Fruit fly (Drosophila melanogaster) whole organism, embryonic: ENCODE data around the gene Rpt6R.

Experiments used
- Atf-2 ChIP-seq: fragments of 200-800 bp; sonication (Bioruptor generic); optimal IDR thresholded peaks from 2 replicates; lab custom pipeline; 2016; ENCODE audit warnings: missing biosample characterization, missing genetic modification characterization
- Atf6 ChIP-seq: fragments of 200-800 bp; sonication (Bioruptor generic); IDR thresholded peaks from 2 replicates; pipeline ENCODE4 v1.3.6; 2022; ENCODE audit warnings: missing biosample characterization, missing genetic modification characterization
- B-H1 ChIP-seq: fragments of 200-800 bp; sonication (Bioruptor generic); IDR thresholded peaks from 3 replicates; pipeline ENCODE4 v1.3.6; 2022; ENCODE audit warnings: missing biosample characterization, missing genetic modification characterization
- CG10147 ChIP-seq: fragments of 200-800 bp; sonication (Bioruptor generic); optimal IDR thresholded peaks from 2 replicates; lab custom pipeline; 2019; ENCODE audit warnings: missing biosample characterization, mild to moderate bottlenecking, missing genetic modification characterization, moderate library complexity
- CG11247 ChIP-seq: fragments of 200-800 bp; sonication (Bioruptor generic); IDR thresholded peaks from 2 replicates; pipeline ENCODE4 v1.3.6; 2022; ENCODE audit warnings: missing biosample characterization, missing genetic modification characterization
- CG11456 ChIP-seq: fragments of 200-800 bp; sonication (Bioruptor generic); IDR thresholded peaks from 3 replicates; pipeline ENCODE4 v1.3.6; 2022; ENCODE audit warnings: missing biosample characterization, missing genetic modification characterization
- CG11504 ChIP-seq: fragments of 200-800 bp; sonication (Bioruptor generic); optimal IDR thresholded peaks from 3 replicates; lab custom pipeline; 2019; ENCODE audit warnings: missing biosample characterization, mild to moderate bottlenecking, missing genetic modification characterization, moderate library complexity
- CG11695 ChIP-seq: fragments of 200-800 bp; sonication (Bioruptor generic); IDR thresholded peaks from 3 replicates; pipeline ENCODE4 v1.3.6; 2022; ENCODE audit warnings: missing biosample characterization, missing genetic modification characterization
- CG11696 ChIP-seq: fragments of 200-800 bp; sonication (Bioruptor generic); IDR thresholded peaks from 2 replicates; pipeline ENCODE4 v1.3.6; 2022; ENCODE audit warnings: missing biosample characterization, missing genetic modification characterization
- CG12219 ChIP-seq: fragments of 200-800 bp; sonication (Bioruptor generic); optimal IDR thresholded peaks from 3 replicates; lab custom pipeline; 2018; ENCODE audit warnings: missing biosample characterization, mild to moderate bottlenecking, missing genetic modification characterization
- CG12391 ChIP-seq: fragments of 200-800 bp; sonication (Bioruptor generic); optimal IDR thresholded peaks from 3 replicates; lab custom pipeline; 2018; ENCODE audit warnings: missing biosample characterization, mild to moderate bottlenecking, missing genetic modification characterization, moderate library complexity
- CG12769 ChIP-seq: fragments of 200-800 bp; sonication (Bioruptor generic); optimal IDR thresholded peaks from 2 replicates; lab custom pipeline; 2019; ENCODE audit warnings: missing biosample characterization, mild to moderate bottlenecking, missing genetic modification characterization, moderate library complexity
- CG13123 ChIP-seq: fragments of 200-800 bp; sonication (Bioruptor generic); optimal IDR thresholded peaks from 2 replicates; lab custom pipeline; 2016; ENCODE audit warnings: missing biosample characterization, missing genetic modification characterization
- CG14014 ChIP-seq: fragments of 200-800 bp; sonication (Bioruptor generic); IDR thresholded peaks from 2 replicates; pipeline ENCODE4 v1.3.6; 2022; ENCODE audit warnings: missing biosample characterization, missing genetic modification characterization
- CG14441 ChIP-seq: fragments of 200-800 bp; sonication (Bioruptor generic); IDR thresholded peaks from 2 replicates; pipeline ENCODE4 v1.3.6; 2022; ENCODE audit warnings: missing biosample characterization, missing genetic modification characterization
- CG14667 ChIP-seq: fragments of 200-800 bp; sonication (Bioruptor generic); IDR thresholded peaks from 2 replicates; pipeline ENCODE4 v1.3.6; 2022; ENCODE audit warnings: missing biosample characterization, missing genetic modification characterization
- CG15514 ChIP-seq: fragments of 200-800 bp; sonication (Bioruptor generic); optimal IDR thresholded peaks from 3 replicates; lab custom pipeline; 2017; ENCODE audit warnings: missing biosample characterization, missing genetic modification characterization, mild to moderate bottlenecking, moderate library complexity, missing genetic modification reagents
- CG17359 ChIP-seq: fragments of 200-800 bp; sonication (Bioruptor generic); optimal IDR thresholded peaks from 3 replicates; lab custom pipeline; 2018; ENCODE audit warnings: missing biosample characterization, mild to moderate bottlenecking, missing genetic modification characterization, moderate library complexity
- CG18764 ChIP-seq: fragments of 200-800 bp; sonication (Bioruptor generic); optimal IDR thresholded peaks from 3 replicates; lab custom pipeline; 2016; ENCODE audit warnings: missing biosample characterization, missing genetic modification characterization
- CG2120 ChIP-seq: fragments of 200-800 bp; sonication (Bioruptor generic); optimal IDR thresholded peaks from 3 replicates; lab custom pipeline; 2016; ENCODE audit warnings: missing biosample characterization, missing genetic modification characterization
- CG2199 ChIP-seq: fragments of 200-800 bp; sonication (Bioruptor generic); IDR thresholded peaks from 3 replicates; pipeline ENCODE4 v1.3.6; 2022; ENCODE audit warnings: missing biosample characterization, missing genetic modification characterization
- CG32532 ChIP-seq: fragments of 200-800 bp; sonication (Bioruptor generic); IDR thresholded peaks from 2 replicates; pipeline ENCODE4 v1.3.6; 2022; ENCODE audit warnings: missing biosample characterization, missing genetic modification characterization
- CG32772 ChIP-seq: fragments of 200-800 bp; sonication (Bioruptor generic); IDR thresholded peaks from 2 replicates; pipeline ENCODE4 v1.3.6; 2022; ENCODE audit warnings: missing biosample characterization, missing genetic modification characterization
- CG3281 ChIP-seq: fragments of 200-800 bp; sonication (Bioruptor generic); optimal IDR thresholded peaks from 3 replicates; lab custom pipeline; 2017; ENCODE audit warnings: missing biosample characterization, mild to moderate bottlenecking, missing genetic modification characterization
- CG33213 ChIP-seq: fragments of 200-800 bp; sonication (Bioruptor generic); optimal IDR thresholded peaks from 3 replicates; lab custom pipeline; 2016; ENCODE audit warnings: missing biosample characterization, missing genetic modification characterization
- CG33557 ChIP-seq: fragments of 200-800 bp; sonication (Bioruptor generic); optimal IDR thresholded peaks from 2 replicates; lab custom pipeline; 2019; ENCODE audit warnings: missing biosample characterization, mild to moderate bottlenecking, missing genetic modification characterization, moderate library complexity
- CG4360 ChIP-seq: fragments of 200-800 bp; sonication (Bioruptor generic); IDR thresholded peaks from 2 replicates; pipeline ENCODE4 v1.3.6; 2022; ENCODE audit warnings: missing biosample characterization, missing genetic modification characterization
- CG4404 ChIP-seq: fragments of 200-800 bp; sonication (Bioruptor generic); IDR thresholded peaks from 2 replicates; pipeline ENCODE4 v1.3.6; 2022; ENCODE audit warnings: missing biosample characterization, missing genetic modification characterization
- Doc3 ChIP-seq: fragments of 200-800 bp; sonication (Bioruptor generic); IDR thresholded peaks from 3 replicates; pipeline ENCODE4 v1.3.6; 2022; ENCODE audit warnings: missing biosample characterization, missing genetic modification characterization; ENCODE audit not compliant: partially characterized antibody
- NK7.1 ChIP-seq: fragments of 200-800 bp; sonication (Bioruptor generic); optimal IDR thresholded peaks from 3 replicates; lab custom pipeline; 2016; ENCODE audit warnings: missing biosample characterization, missing genetic modification characterization
- Sin3A ChIP-seq: fragments of >200 bp; optimal IDR thresholded peaks from 2 replicates; lab custom pipeline; 2018
- Spps ChIP-seq: fragments of 200-800 bp; sonication (Bioruptor generic); optimal IDR thresholded peaks from 2 replicates; lab custom pipeline; 2018; ENCODE audit warnings: missing biosample characterization, mild to moderate bottlenecking, missing genetic modification characterization
- Trl ChIP-seq, 3 experiments: fragments of >200 bp in 2 of 3; fragments of 200-800 bp in 1 of 3; sonication (Bioruptor generic) in 1 of 3; optimal IDR thresholded peaks; 2 replicates in 1 of 3; 3 replicates in 2 of 3; lab custom pipeline; 2016 to 2017; ENCODE audit warnings: missing biosample characterization in 1 of 3, missing genetic modification characterization in 1 of 3
- Xbp1 ChIP-seq: fragments of 200-800 bp; sonication (Bioruptor generic); optimal IDR thresholded peaks from 3 replicates; lab custom pipeline; 2016; ENCODE audit warnings: missing biosample characterization, mild to moderate bottlenecking, missing genetic modification characterization
- ato ChIP-seq: fragments of 200-800 bp; sonication (Bioruptor generic); IDR thresholded peaks from 2 replicates; pipeline ENCODE4 v1.3.6; 2022; ENCODE audit warnings: missing biosample characterization, missing genetic modification characterization; ENCODE audit not compliant: partially characterized antibody
- bbx ChIP-seq: fragments of 200-800 bp; sonication (Bioruptor generic); IDR thresholded peaks from 2 replicates; pipeline ENCODE4 v1.3.6; 2022; ENCODE audit warnings: missing biosample characterization, missing genetic modification characterization; ENCODE audit not compliant: partially characterized antibody
- disco-r ChIP-seq: fragments of 200-800 bp; sonication (Bioruptor generic); optimal IDR thresholded peaks from 2 replicates; lab custom pipeline; 2016; ENCODE audit warnings: missing biosample characterization, missing genetic modification characterization
- fd64A ChIP-seq: fragments of 200-800 bp; sonication (Bioruptor generic); optimal IDR thresholded peaks from 3 replicates; lab custom pipeline; 2018; ENCODE audit warnings: missing biosample characterization, mild to moderate bottlenecking, missing genetic modification characterization
- fru ChIP-seq: fragments of >200 bp; optimal IDR thresholded peaks from 2 replicates; lab custom pipeline; 2017
- fu2 ChIP-seq: fragments of 200-800 bp; sonication (Bioruptor generic); optimal IDR thresholded peaks from 2 replicates; lab custom pipeline; 2016; ENCODE audit warnings: missing biosample characterization, missing genetic modification characterization
- gem ChIP-seq: fragments of 200-800 bp; sonication (Bioruptor generic); optimal IDR thresholded peaks from 2 replicates; lab custom pipeline; 2019; ENCODE audit warnings: missing biosample characterization, mild to moderate bottlenecking, missing genetic modification characterization, moderate library complexity
- hb ChIP-seq: fragments of 200-800 bp; sonication (Bioruptor generic); IDR thresholded peaks from 3 replicates; pipeline ENCODE4 v1.3.6; 2022; ENCODE audit warnings: missing biosample characterization, missing genetic modification characterization; ENCODE audit not compliant: partially characterized antibody
- jigr1 ChIP-seq: fragments of 200-800 bp; sonication (Bioruptor generic); IDR thresholded peaks from 3 replicates; pipeline ENCODE4 v1.3.6; 2022; ENCODE audit warnings: missing biosample characterization, missing genetic modification characterization
- ken ChIP-seq: fragments of 200-800 bp; sonication (Bioruptor generic); IDR thresholded peaks from 3 replicates; pipeline ENCODE4 v1.3.6; 2022; ENCODE audit warnings: missing biosample characterization, missing genetic modification characterization
- klu ChIP-seq: fragments of 200-800 bp; sonication (Bioruptor generic); IDR thresholded peaks from 2 replicates; pipeline ENCODE4 v1.3.6; 2022; ENCODE audit warnings: missing biosample characterization, missing genetic modification characterization
- lmd ChIP-seq: fragments of 200-800 bp; sonication (Bioruptor generic); IDR thresholded peaks from 2 replicates; pipeline ENCODE4 v1.3.6; 2022; ENCODE audit warnings: missing biosample characterization, missing genetic modification characterization
- luna ChIP-seq: fragments of 200-800 bp; sonication (Bioruptor generic); optimal IDR thresholded peaks from 2 replicates; lab custom pipeline; 2016; ENCODE audit warnings: missing biosample characterization, missing genetic modification characterization
- pfk ChIP-seq: fragments of 200-800 bp; sonication (Bioruptor generic); optimal IDR thresholded peaks from 2 replicates; lab custom pipeline; 2018; ENCODE audit warnings: missing biosample characterization, mild to moderate bottlenecking, missing genetic modification characterization, moderate library complexity
- pzg ChIP-seq: fragments of 200-800 bp; sonication (Bioruptor generic); optimal IDR thresholded peaks from 3 replicates; lab custom pipeline; 2018; ENCODE audit warnings: missing biosample characterization, mild to moderate bottlenecking, missing genetic modification characterization, moderate library complexity
- row ChIP-seq: fragments of 200-800 bp; sonication (Bioruptor generic); IDR thresholded peaks from 3 replicates; pipeline ENCODE4 v1.3.6; 2022; ENCODE audit warnings: missing biosample characterization, missing genetic modification characterization
- sens ChIP-seq: fragments of 200-800 bp; sonication (Bioruptor generic); peaks from one replicate; lab custom pipeline; 2016; ENCODE audit warnings: missing biosample characterization, missing genetic modification characterization
- trh ChIP-seq: fragments of 200-800 bp; sonication (Bioruptor generic); optimal IDR thresholded peaks from 2 replicates; lab custom pipeline; 2016; ENCODE audit warnings: missing biosample characterization, missing genetic modification characterization

Gene Rpt6R

dm6 chr3R:30540196-30540595, 43.3 kb downstream of the Rpt6R start (continued):
- TF ChIP-seq CG10147 (GFP tag; lab: Kevin White, UChicago) (peak; percentile 92), CG12391 (tag; lab: Kevin White, UChicago) (peak; percentile 88), CG14441 (peak; percentile 95), fd64A (GFP tag; lab: Kevin White, UChicago) (peak; percentile 77), CG4360 (GFP tag; lab: Robert Waterston, UW) (peak; percentile 66), fu2 (peak; percentile 90), ato (GFP tag; lab: Robert Waterston, UW) (no peak), CG32772 (GFP tag; lab: Robert Waterston, UW) (peak; percentile 93), ken (GFP tag; lab: Robert Waterston, UW) (peak; percentile 92), sens (GFP tag; lab: Kevin White, UChicago) (peak; percentile 99), CG15514 (GFP tag; lab: Kevin White, UChicago) (peak; percentile 87), pzg (GFP tag; lab: Kevin White, UChicago) (peak; percentile 16), CG11247 (GFP tag; lab: Robert Waterston, UW) (peak; percentile 92), row (peak; percentile 93), CG17359 (tag; lab: Kevin White, UChicago) (peak; percentile 95), CG33213 (GFP tag; lab: Kevin White, UChicago) (peak; percentile 94), NK7.1 (peak; percentile 76), CG4404 (peak; percentile 71), CG11695 (GFP tag; lab: Robert Waterston, UW) (peak; percentile 87), CG11504 (tag; lab: Kevin White, UChicago) (peak; percentile 93), Sin3A (lab: Kevin White, UChicago) (no peak), CG14014 (peak; percentile 91), Atf-2 (GFP tag; lab: Kevin White, UChicago) (peak; percentile 87), luna (GFP tag; lab: Kevin White, UChicago) (peak; percentile 85), lmd (GFP tag; lab: Robert Waterston, UW) (peak; percentile 92), pfk (GFP tag; lab: Kevin White, UChicago) (peak; percentile 30), Atf6 (GFP tag; lab: Robert Waterston, UW) (peak; percentile 90), CG12219 (GFP tag; lab: Kevin White, UChicago) (peak; percentile 89), CG32532 (GFP tag; lab: Robert Waterston, UW) (peak; percentile 94), bbx (GFP tag; lab: Robert Waterston, UW) (no peak), Trl (optimal IDR thresholded peaks at IDR 0.05; lab: Kevin White, UChicago) (no peak), Trl (GFP tag; optimal IDR thresholded peaks at IDR 0.05; lab: Kevin White, UChicago) (peak; percentile 96), gem (tag; lab: Kevin White, UChicago) (peak; percentile 94), klu (GFP tag; lab: Robert Waterston, UW) (peak; percentile 86), disco-r (GFP tag; lab: Kevin White, UChicago) (peak; percentile 90), CG2120 (GFP tag; lab: Kevin White, UChicago) (peak; percentile 95), CG3281 (GFP tag; lab: Kevin White, UChicago) (peak; percentile 92), CG11456 (peak; percentile 93), trh (GFP tag; lab: Kevin White, UChicago) (peak; percentile 69), B-H1 (GFP tag; lab: Robert Waterston, UW) (peak; percentile 91), CG14667 (GFP tag; lab: Robert Waterston, UW) (peak; percentile 90), CG11696 (GFP tag; lab: Robert Waterston, UW) (peak; percentile 80), CG13123 (peak; percentile 86), fru (no peak), CG12769 (tag; lab: Kevin White, UChicago) (peak; percentile 88), Xbp1 (GFP tag; lab: Kevin White, UChicago) (peak; percentile 94), Spps (tag; lab: Kevin White, UChicago) (peak; percentile 71), Doc3 (GFP tag; lab: Robert Waterston, UW) (no peak), CG33557 (GFP tag; lab: Kevin White, UChicago) (peak; percentile 41), CG18764 (GFP tag; lab: Kevin White, UChicago) (peak; percentile 90), hb (GFP tag; lab: Robert Waterston, UW) (no peak), CG2199 (peak; percentile 82; the same call in 2 of the 3 replicates), jigr1 (GFP tag; lab: Robert Waterston, UW) (peak; percentile 82)
